Worm (Caenorhabditis elegans): ENCODE results near the gene ins-21.

Gene ins-21

ce11 chrIII:10012136-10012535 lies 11.4 kb upstream of the ins-21 start, which contains the start of gene C05B5.16:
TSS of gene C05B5.16 (plus strand) at chrIII:10012436.
- TF ChIP-seq skn-1 (tag; optimal IDR thresholded peaks at IDR 0.05) (no peak), elt-3 (tag; optimal IDR thresholded peaks at IDR 0.05) (no peak), ZK546.5 (tag; optimal IDR thresholded peaks at IDR 0.05) (no peak), unc-39 (tag; optimal IDR thresholded peaks at IDR 0.05) (no peak), ztf-1 (GFP tag; conservative IDR thresholded peaks at IDR 0.05) (no peak), R02D3.7 (tag; optimal IDR thresholded peaks at IDR 0.05) (no peak)

ce11 chrIII:10016413-10017051 lies 7.0 kb upstream of the ins-21 start, which contains the start of gene rgs-1:
TSS of gene rgs-1 (minus strand) at chrIII:10016558.
- TF ChIP-seq lin-11 (tag; optimal IDR thresholded peaks at IDR 0.05) (peak; percentile 44), nhr-77 (tag; optimal IDR thresholded peaks at IDR 0.05) (no peak), dmd-4 (tag; optimal IDR thresholded peaks at IDR 0.05) (no peak), lin-39 (tag; optimal IDR thresholded peaks at IDR 0.05) (no peak), nhr-12 (tag; optimal IDR thresholded peaks at IDR 0.05) (no peak), C34F6.9 (tag; optimal IDR thresholded peaks at IDR 0.05) (peak; percentile 79), nhr-25 (tag; optimal IDR thresholded peaks at IDR 0.05) (no peak), skn-1 (tag; optimal IDR thresholded peaks at IDR 0.05) (no peak), zag-1 (tag; optimal IDR thresholded peaks at IDR 0.05) (peak; percentile 42), mab-5 (tag; optimal IDR thresholded peaks at IDR 0.05) (no peak), nhr-6 (tag; optimal IDR thresholded peaks at IDR 0.05) (peak; percentile 37), ZK546.5 (tag; optimal IDR thresholded peaks at IDR 0.05) (no peak), alr-1 (tag; optimal IDR thresholded peaks at IDR 0.05) (no peak), crh-2 (tag; optimal IDR thresholded peaks at IDR 0.05) (peak; percentile 77), ztf-4 (tag; optimal IDR thresholded peaks at IDR 0.05) (no peak), fos-1 (tag; optimal IDR thresholded peaks at IDR 0.05) (peak; percentile 9), snpc-4 (tag; optimal IDR thresholded peaks at IDR 0.05) (no peak), blmp-1 (tag; optimal IDR thresholded peaks at IDR 0.05; ENCODE audit: insufficient read depth) (no peak), mdl-1 (tag; optimal IDR thresholded peaks at IDR 0.05) (peak in 1 of 2 experiments; percentile 76), lin-13 (GFP tag; optimal IDR thresholded peaks at IDR 0.05) (peak; percentile 33), R02D3.7 (tag; optimal IDR thresholded peaks at IDR 0.05) (no peak), nhr-10 (tag; optimal IDR thresholded peaks at IDR 0.05) (no peak), ztf-11 (tag; optimal IDR thresholded peaks at IDR 0.05) (no peak), ceh-16 (tag; optimal IDR thresholded peaks at IDR 0.05) (no peak), sma-3 (GFP tag; optimal IDR thresholded peaks at IDR 0.05) (no peak), aly-2 (tag; optimal IDR thresholded peaks at IDR 0.05) (no peak), elt-1 (tag; optimal IDR thresholded peaks at IDR 0.05) (no peak), egl-27 (tag; optimal IDR thresholded peaks at IDR 0.05) (no peak), elt-3 (tag; optimal IDR thresholded peaks at IDR 0.05) (no peak), ceh-82 (tag; optimal IDR thresholded peaks at IDR 0.05) (no peak), nhr-129 (tag; optimal IDR thresholded peaks at IDR 0.05) (peak; percentile 69), unc-62 (GFP tag; optimal IDR thresholded peaks at IDR 0.05) (no peak), F13H6.1 (tag; optimal IDR thresholded peaks at IDR 0.05) (no peak), ama-1 (optimal IDR thresholded peaks at IDR 0.05) (no peak), mbf-1 (tag; optimal IDR thresholded peaks at IDR 0.05) (no peak), sma-9 (GFP tag; optimal IDR thresholded peaks at IDR 0.05) (no peak), sma-9 (tag; optimal IDR thresholded peaks at IDR 0.05) (no peak), lsy-2 (tag; optimal IDR thresholded peaks at IDR 0.05) (peak in 1 of 2 experiments; percentile 62), nhr-21 (tag; optimal IDR thresholded peaks at IDR 0.05) (no peak), nhr-11 (tag; optimal IDR thresholded peaks at IDR 0.05) (no peak), ztf-1 (GFP tag; conservative IDR thresholded peaks at IDR 0.05) (no peak), unc-55 (GFP tag; optimal IDR thresholded peaks at IDR 0.05) (peak; percentile 89), sem-4 (tag; optimal IDR thresholded peaks at IDR 0.05) (peak; percentile 2)

Measured in whole organism, L2 larva.